Worm (Caenorhabditis elegans) whole organism, L4/young adult: ENCODE results near the gene Y17G7B.3.

Source experiments
- W03F9.2 ChIP-seq: fragments of 150-350 bp; optimal IDR thresholded peaks from 2 replicates; lab custom pipeline; 2014; ENCODE audit warnings: missing biosample characterization, missing genetic modification characterization
- dao-5 ChIP-seq: sonication (generic microtip); optimal IDR thresholded peaks from 2 replicates; lab custom pipeline; 2016; ENCODE audit warnings: missing genotype, missing genetic modification characterization, moderate library complexity, missing compliant biosample characterization
- him-1 ChIP-seq: sonication (generic microtip); optimal IDR thresholded peaks from 2 replicates; lab custom pipeline; 2016; ENCODE audit warnings: missing genotype, missing genetic modification reagents, missing genetic modification characterization, missing compliant biosample characterization

- TF ChIP-seq him-1 (no peak), W03F9.2 (tag; lab: Kevin White, UChicago) (no peak), dao-5 (no peak)
These were observed 17.2 kb downstream of the Y17G7B.3 start for ce11 chrII:12005981-12006380.
